Fruit fly (Drosophila melanogaster) whole organism, prepupa: Measurements from ENCODE around the gene Axs.
A peak's percentile ranks its signal among the peaks of the same experiment; 100 is the strongest.

ENCODE experiments used
- Blimp-1 ChIP-seq: fragments of 200-800 bp; sonication (Bioruptor generic); optimal IDR thresholded peaks from 3 replicates; lab custom pipeline; 2017; ENCODE audit warnings: missing biosample characterization, missing genetic modification characterization, mild to moderate bottlenecking, moderate library complexity, missing genetic modification reagents
- CG10631 ChIP-seq: fragments of 200-800 bp; sonication (Bioruptor generic); optimal IDR thresholded peaks from 2 replicates; lab custom pipeline; 2016; ENCODE audit warnings: missing biosample characterization, missing genetic modification characterization
- CG15336 ChIP-seq: fragments of 200-800 bp; sonication (Bioruptor generic); IDR thresholded peaks from 2 replicates; pipeline ENCODE4 v1.3.6; 2022; ENCODE audit warnings: missing biosample characterization, missing genetic modification characterization
- CG16779 ChIP-seq: fragments of 200-800 bp; sonication (Bioruptor generic); optimal IDR thresholded peaks from 3 replicates; lab custom pipeline; 2017; ENCODE audit warnings: missing biosample characterization, mild to moderate bottlenecking, missing genetic modification characterization
- CG3032 ChIP-seq: fragments of 200-800 bp; optimal IDR thresholded peaks from 2 replicates; lab custom pipeline; 2019; ENCODE audit warnings: missing biosample characterization, mild to moderate bottlenecking, missing genetic modification characterization, moderate library complexity
- CG31627 ChIP-seq: fragments of 200-800 bp; sonication (Bioruptor generic); optimal IDR thresholded peaks from 3 replicates; lab custom pipeline; 2016; ENCODE audit warnings: missing biosample characterization, missing genetic modification characterization
- CG32006 ChIP-seq: fragments of 200-800 bp; sonication (Bioruptor generic); optimal IDR thresholded peaks from 3 replicates; lab custom pipeline; 2017; ENCODE audit warnings: missing biosample characterization, mild to moderate bottlenecking, missing genetic modification characterization
- CG3919 ChIP-seq: fragments of 200-800 bp; sonication (Bioruptor generic); optimal IDR thresholded peaks from 3 replicates; lab custom pipeline; 2016; ENCODE audit warnings: missing biosample characterization, missing genetic modification characterization
- CG6163 ChIP-seq: fragments of 200-800 bp; sonication (Bioruptor generic); IDR thresholded peaks from 3 replicates; pipeline ENCODE4 v1.3.6; 2022; ENCODE audit warnings: missing biosample characterization, missing genetic modification characterization
- CG6276 ChIP-seq: fragments of 200-800 bp; sonication (Bioruptor generic); optimal IDR thresholded peaks from 2 replicates; lab custom pipeline; 2017; ENCODE audit warnings: missing biosample characterization, mild to moderate bottlenecking, missing genetic modification characterization
- CG6792 ChIP-seq: fragments of 200-800 bp; sonication (Bioruptor generic); optimal IDR thresholded peaks from 3 replicates; lab custom pipeline; 2016; ENCODE audit warnings: missing biosample characterization, missing genetic modification characterization
- CG6808 ChIP-seq: fragments of 200-800 bp; sonication (Bioruptor generic); optimal IDR thresholded peaks from 3 replicates; lab custom pipeline; 2017; ENCODE audit warnings: missing biosample characterization, missing genetic modification characterization, mild to moderate bottlenecking, moderate library complexity, missing genetic modification reagents
- CG6854 ChIP-seq: fragments of 200-800 bp; sonication (Bioruptor generic); optimal IDR thresholded peaks from 2 replicates; lab custom pipeline; 2017; ENCODE audit warnings: missing biosample characterization, mild to moderate bottlenecking, missing genetic modification characterization
- CG8119 ChIP-seq: fragments of 200-800 bp; sonication (Bioruptor generic); IDR thresholded peaks from 3 replicates; pipeline ENCODE4 v1.3.6; 2022; ENCODE audit warnings: missing biosample characterization, missing genetic modification characterization
- CG8319 ChIP-seq: fragments of 200-800 bp; sonication (Bioruptor generic); optimal IDR thresholded peaks from 3 replicates; lab custom pipeline; 2016; ENCODE audit warnings: missing biosample characterization, missing genetic modification characterization
- Eip75B ChIP-seq: fragments of 200-800 bp; sonication (Bioruptor generic); optimal IDR thresholded peaks from 3 replicates; lab custom pipeline; 2016; ENCODE audit warnings: missing biosample characterization, missing genetic modification characterization
- Eip78C ChIP-seq: fragments of 200-800 bp; sonication (Bioruptor generic); peaks from one replicate; lab custom pipeline; 2016; ENCODE audit warnings: missing biosample characterization, missing genetic modification characterization
- Eip93F ChIP-seq: fragments of 200-800 bp; sonication (Bioruptor generic); optimal IDR thresholded peaks from 2 replicates; lab custom pipeline; 2016; ENCODE audit warnings: missing biosample characterization, mild to moderate bottlenecking, missing genetic modification characterization
- Ets96B ChIP-seq: fragments of 200-800 bp; optimal IDR thresholded peaks from 2 replicates; lab custom pipeline; 2019; ENCODE audit warnings: missing biosample characterization, mild to moderate bottlenecking, missing genetic modification characterization, moderate library complexity
- Gug ChIP-seq: fragments of 200-800 bp; sonication (Bioruptor generic); IDR thresholded peaks from 2 replicates; pipeline ENCODE4 v1.3.6; 2022; ENCODE audit warnings: missing biosample characterization, missing genetic modification characterization
- Hr39 ChIP-seq: fragments of 200-800 bp; sonication (Bioruptor generic); optimal IDR thresholded peaks from 2 replicates; lab custom pipeline; 2016; ENCODE audit warnings: missing biosample characterization, missing genetic modification characterization
- Hr4 ChIP-seq: fragments of 200-800 bp; sonication (Bioruptor generic); optimal IDR thresholded peaks from 3 replicates; lab custom pipeline; 2016; ENCODE audit warnings: missing biosample characterization, missing genetic modification characterization
- Lpt ChIP-seq: fragments of 200-800 bp; sonication (Bioruptor generic); optimal IDR thresholded peaks from 3 replicates; lab custom pipeline; 2016; ENCODE audit warnings: missing biosample characterization, missing genetic modification characterization
- OdsH ChIP-seq: fragments of 200-800 bp; sonication (Bioruptor generic); optimal IDR thresholded peaks from 3 replicates; lab custom pipeline; 2016; ENCODE audit warnings: missing biosample characterization, missing genetic modification characterization
- Sox14 ChIP-seq: fragments of 200-800 bp; sonication (Bioruptor generic); optimal IDR thresholded peaks from 3 replicates; lab custom pipeline; 2016; ENCODE audit warnings: missing biosample characterization, missing genetic modification characterization
- Sox15 ChIP-seq: fragments of 200-800 bp; sonication (Bioruptor generic); optimal IDR thresholded peaks from 3 replicates; lab custom pipeline; 2016; ENCODE audit warnings: missing biosample characterization, missing genetic modification characterization
- achi ChIP-seq: fragments of 200-800 bp; sonication (Bioruptor generic); optimal IDR thresholded peaks from 3 replicates; lab custom pipeline; 2016; ENCODE audit warnings: missing biosample characterization, missing genetic modification characterization
- acj6 ChIP-seq: fragments of 200-800 bp; sonication (Bioruptor generic); optimal IDR thresholded peaks from 3 replicates; lab custom pipeline; 2016; ENCODE audit warnings: missing biosample characterization, missing genetic modification characterization
- cyc ChIP-seq: fragments of 200-800 bp; sonication (Bioruptor generic); optimal IDR thresholded peaks from 3 replicates; lab custom pipeline; 2016; ENCODE audit warnings: missing biosample characterization, missing genetic modification characterization
- dsx ChIP-seq: fragments of 200-800 bp; optimal IDR thresholded peaks from 3 replicates; lab custom pipeline; 2019; ENCODE audit warnings: missing biosample characterization, mild to moderate bottlenecking, missing genetic modification characterization, moderate library complexity; ENCODE audit not compliant: poor library complexity, severe bottlenecking
- eg ChIP-seq: fragments of 200-800 bp; sonication (Bioruptor generic); IDR thresholded peaks from 3 replicates; pipeline ENCODE4 v1.3.6; 2022; ENCODE audit warnings: missing biosample characterization, missing genetic modification characterization
- fd59A ChIP-seq: fragments of 200-800 bp; sonication (Bioruptor generic); optimal IDR thresholded peaks from 2 replicates; lab custom pipeline; 2017; ENCODE audit warnings: missing biosample characterization, mild to moderate bottlenecking, missing genetic modification characterization, missing genetic modification reagents
- fd85E ChIP-seq: fragments of 200-800 bp; sonication (Bioruptor generic); optimal IDR thresholded peaks from 3 replicates; lab custom pipeline; 2016; ENCODE audit warnings: missing biosample characterization, missing genetic modification characterization
- fkh ChIP-seq: fragments of 200-800 bp; sonication (Bioruptor generic); optimal IDR thresholded peaks from 3 replicates; lab custom pipeline; 2017; ENCODE audit warnings: missing biosample characterization, mild to moderate bottlenecking, missing genetic modification characterization, moderate library complexity
- lz ChIP-seq: fragments of 200-800 bp; sonication (Bioruptor generic); optimal IDR thresholded peaks from 3 replicates; lab custom pipeline; 2016; ENCODE audit warnings: missing biosample characterization, missing genetic modification characterization
- pdm3 ChIP-seq: fragments of 200-800 bp; sonication (Bioruptor generic); optimal IDR thresholded peaks from 3 replicates; lab custom pipeline; 2016; ENCODE audit warnings: missing biosample characterization, missing genetic modification characterization
- spab ChIP-seq: fragments of 200-800 bp; sonication (Bioruptor generic); optimal IDR thresholded peaks from 2 replicates; lab custom pipeline; 2017; ENCODE audit warnings: missing biosample characterization, mild to moderate bottlenecking, missing genetic modification characterization, missing genetic modification reagents
- ss ChIP-seq, 2 experiments: fragments of 200-800 bp; sonication (Bioruptor generic); optimal IDR thresholded peaks; 2 replicates in 1 of 2; 3 replicates in 1 of 2; lab custom pipeline; 2017 to 2018; ENCODE audit warnings: mild to moderate bottlenecking in 2 of 2, missing biosample characterization in 2 of 2, missing genetic modification characterization in 2 of 2, moderate library complexity in 1 of 2
- svp ChIP-seq: fragments of 200-800 bp; sonication (Bioruptor generic); peaks from one replicate; lab custom pipeline; 2016; ENCODE audit warnings: missing biosample characterization, missing genetic modification characterization
- topi ChIP-seq: fragments of 200-800 bp; sonication (Bioruptor generic); optimal IDR thresholded peaks from 3 replicates; lab custom pipeline; 2016; ENCODE audit warnings: missing biosample characterization, missing genetic modification characterization

The Axs gene

dm6 chrX:16691440-16691839 lies 7.7 kb upstream of the Axs start (continued):
- TF ChIP-seq Hr4 (GFP tag; lab: Kevin White, UChicago) (peak; percentile 87), Hr39 (GFP tag; lab: Kevin White, UChicago) (peak; percentile 81), Eip93F (GFP tag; lab: Kevin White, UChicago) (no peak), eg (GFP tag; lab: Robert Waterston, UW) (peak; percentile 94), cyc (GFP tag; lab: Kevin White, UChicago) (peak; percentile 72), dsx (GFP tag; lab: Kevin White, UChicago) (peak; percentile 50), Blimp-1 (GFP tag; lab: Kevin White, UChicago) (no peak), topi (peak; percentile 73)
- TF ChIP-seq, all 60 proteins: peak for 54

dm6 chrX:16690499-16690898 lies 6.8 kb upstream of the Axs start:
- TF ChIP-seq fd59A (GFP tag; lab: Kevin White, UChicago) = peak; percentile 6
- TF ChIP-seq fkh (GFP tag; lab: Kevin White, UChicago) = no peak
- TF ChIP-seq CG32006 = peak; percentile 17
- peak; percentile 48; the same call in 1 of the 2 replicates for TF ChIP-seq CG15336
- TF ChIP-seq fd85E = no peak
- TF ChIP-seq CG6854 (GFP tag; lab: Kevin White, UChicago) = no peak
- TF ChIP-seq spab = no peak
- peak; percentile 15 for TF ChIP-seq OdsH (GFP tag; lab: Kevin White, UChicago)
- no peak for TF ChIP-seq CG8119 (GFP tag; lab: Robert Waterston, UW)
- TF ChIP-seq Gug = peak; percentile 16; the same call in 1 of the 2 replicates
- TF ChIP-seq pdm3 (GFP tag; lab: Kevin White, UChicago) = peak; percentile 43
- peak; percentile 47 for TF ChIP-seq CG3919 (GFP tag; lab: Kevin White, UChicago)
- no peak for TF ChIP-seq Hr39 (GFP tag; lab: Kevin White, UChicago)
- TF ChIP-seq CG6808 = peak; percentile 13
- TF ChIP-seq CG6163 (GFP tag; lab: Robert Waterston, UW) = peak; percentile 49; the same call in 1 of the 3 replicates
- TF ChIP-seq Lpt = peak; percentile 17
- peak; percentile 21 for TF ChIP-seq acj6
- TF ChIP-seq Hr4 (GFP tag; lab: Kevin White, UChicago) = peak; percentile 24
- TF ChIP-seq CG10631 (GFP tag; lab: Kevin White, UChicago) = peak; percentile 36
- peak; percentile 33 for TF ChIP-seq Sox14 (GFP tag; lab: Kevin White, UChicago)
- TF ChIP-seq achi (GFP tag; lab: Kevin White, UChicago) = peak; percentile 44
- peak; percentile 39 for TF ChIP-seq Ets96B (tag; lab: Kevin White, UChicago)
- peak; percentile 25 for TF ChIP-seq Eip75B
- peak; percentile 72 for TF ChIP-seq Eip78C (GFP tag; lab: Kevin White, UChicago)
- TF ChIP-seq dsx (GFP tag; lab: Kevin White, UChicago) = no peak
- TF ChIP-seq, all 60 proteins: peak for 18

dm6 chrX:16689966-16690365 lies 6.3 kb upstream of the Axs start:
- TF ChIP-seq Sox15 (no peak), svp (GFP tag; lab: Kevin White, UChicago) (peak; percentile 9), CG3032 (tag; lab: Kevin White, UChicago) (peak; percentile 5), Ets96B (tag; lab: Kevin White, UChicago) (peak; percentile 10), CG6163 (GFP tag; lab: Robert Waterston, UW) (0 out of 3 replicates have a peak, but pooled peaks have one; percentile 6), dsx (GFP tag; lab: Kevin White, UChicago) (peak; percentile 30), CG8119 (GFP tag; lab: Robert Waterston, UW) (peak; percentile 51; the same call in 1 of the 3 replicates), CG16779 (tag; lab: Kevin White, UChicago) (no peak), Eip78C (GFP tag; lab: Kevin White, UChicago) (peak; percentile 37)

DNA sequence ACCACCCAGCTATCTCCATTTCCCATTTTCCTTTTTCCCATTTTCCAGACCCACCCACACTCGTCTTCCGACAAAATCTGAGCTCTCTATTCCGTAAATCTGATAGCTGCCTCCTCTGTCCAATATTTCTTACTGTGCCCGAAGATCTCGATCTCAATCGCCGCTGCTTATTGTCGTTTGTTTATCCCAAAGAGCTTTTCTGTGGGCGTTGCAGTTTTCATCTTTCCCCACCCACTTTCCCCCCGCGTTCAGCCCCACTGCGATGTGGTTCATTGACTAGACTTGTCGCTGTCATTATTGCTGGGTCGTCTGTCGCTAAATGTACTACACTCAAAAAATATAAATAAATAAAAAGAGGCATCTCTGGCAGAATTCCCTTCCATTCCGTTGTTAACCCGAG lies 5.6 kb upstream of the Axs start:
- no peak for TF ChIP-seq fkh (GFP tag; lab: Kevin White, UChicago)
- TF ChIP-seq Eip93F (GFP tag; lab: Kevin White, UChicago) = no peak
- TF ChIP-seq CG31627 (GFP tag; lab: Kevin White, UChicago) = no peak
- TF ChIP-seq CG6808 = no peak
- no peak for TF ChIP-seq ss (GFP tag; optimal IDR thresholded peaks at IDR 0.05; lab: Kevin White, UChicago)
- TF ChIP-seq CG6276 = no peak
- no peak for TF ChIP-seq CG8319 (GFP tag; lab: Kevin White, UChicago)
- TF ChIP-seq CG6163 (GFP tag; lab: Robert Waterston, UW) = no peak
- no peak for TF ChIP-seq CG3919 (GFP tag; lab: Kevin White, UChicago)
- no peak for TF ChIP-seq lz
- no peak for TF ChIP-seq CG15336
- TF ChIP-seq Hr4 (GFP tag; lab: Kevin White, UChicago) = no peak
- TF ChIP-seq CG16779 (tag; lab: Kevin White, UChicago) = no peak
- TF ChIP-seq CG6792 (GFP tag; lab: Kevin White, UChicago) = no peak
- TF ChIP-seq pdm3 (GFP tag; lab: Kevin White, UChicago) = no peak
- no peak for TF ChIP-seq Eip75B
- no peak for TF ChIP-seq topi
- no peak for TF ChIP-seq CG10631 (GFP tag; lab: Kevin White, UChicago)
